7 worm cellular contexts compared by ENCODE assay signal in the genomic region with DNA sequence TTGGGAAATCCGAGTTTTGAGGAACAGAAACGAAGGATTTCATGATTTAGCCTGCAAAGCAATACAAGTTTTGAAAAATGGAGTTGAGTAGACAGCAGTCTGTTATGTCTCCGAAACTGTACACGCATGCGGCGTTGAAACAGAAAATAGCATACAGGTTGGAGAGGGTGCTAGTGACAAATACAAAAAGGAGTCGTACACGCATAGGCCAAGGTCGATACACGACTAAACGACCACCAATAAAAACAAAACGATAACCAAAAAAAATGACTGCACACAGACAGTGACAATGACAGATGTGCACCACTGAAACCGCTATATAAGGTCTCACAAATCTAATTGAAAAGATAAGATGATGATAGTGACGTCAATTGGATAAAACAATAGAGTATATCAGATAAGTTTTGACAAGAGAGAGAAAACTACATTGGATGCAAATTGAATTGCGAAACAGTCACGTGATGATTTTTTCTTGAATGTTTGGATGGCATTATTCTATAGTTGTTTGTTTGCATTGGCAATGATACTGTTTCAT.
A peak's percentile ranks its signal among the peaks of the same experiment; 100 is the strongest.
TF ChIP-seq lines count a peak whose summit lies in the region.

A gene (minus strand): TSS at position 51 of the 535 bp plus-strand sequence.

TF ChIP-seq in whole organism, L1 larva, 84 proteins besides CTCF, POLR2A, EP300 and RAD21 (continues in another document):
- TF ChIP-seq sup-37 (GFP tag; optimal IDR thresholded peaks at IDR 0.05; lab: Kevin White, UChicago) = no peak
- peak; percentile 65 for TF ChIP-seq grh-1 (GFP tag; IDR thresholded peaks at IDR 0.05; lab: Robert Waterston, UW)
- peak; percentile 1 for TF ChIP-seq skn-1 (tag; optimal IDR thresholded peaks at IDR 0.05; lab: Kevin White, UChicago)
- TF ChIP-seq lin-39 (tag; optimal IDR thresholded peaks at IDR 0.05; lab: Kevin White, UChicago) = no peak
- peak; percentile 1 for TF ChIP-seq vab-15 (tag; optimal IDR thresholded peaks at IDR 0.05; lab: Kevin White, UChicago)
- TF ChIP-seq xbp-1 (tag; optimal IDR thresholded peaks at IDR 0.05; lab: Kevin White, UChicago) = peak; percentile 52
- TF ChIP-seq lin-15B (tag; optimal IDR thresholded peaks at IDR 0.05; lab: Kevin White, UChicago) = no peak
- no peak for TF ChIP-seq aly-2 (tag; optimal IDR thresholded peaks at IDR 0.05; lab: Kevin White, UChicago)
- TF ChIP-seq nhr-11 (tag; optimal IDR thresholded peaks at IDR 0.05; lab: Kevin White, UChicago) = no peak
- no peak for TF ChIP-seq efl-1 (optimal IDR thresholded peaks at IDR 0.05; lab: Kevin White, UChicago)
- TF ChIP-seq efl-1 (GFP tag; optimal IDR thresholded peaks at IDR 0.05 in 1 of 2; lab: Kevin White, UChicago) = peak in 1 of 2 experiments; percentile 2
- no peak for TF ChIP-seq tbx-2 (tag; optimal IDR thresholded peaks at IDR 0.05; lab: Kevin White, UChicago)

TF ChIP-seq in whole organism, L2 larva, 48 proteins besides CTCF, POLR2A, EP300 and RAD21 (continues in another document):
- TF ChIP-seq crh-2 (tag; optimal IDR thresholded peaks at IDR 0.05; lab: Kevin White, UChicago) (peak; percentile 51), sma-3 (GFP tag; optimal IDR thresholded peaks at IDR 0.05; lab: Kevin White, UChicago) (peak; percentile 89), ztf-11 (tag; optimal IDR thresholded peaks at IDR 0.05; lab: Kevin White, UChicago) (no peak), sma-9 (GFP tag; optimal IDR thresholded peaks at IDR 0.05; lab: Kevin White, UChicago) (peak; percentile 86), sma-9 (tag; optimal IDR thresholded peaks at IDR 0.05; lab: Kevin White, UChicago) (no peak), Y55F3AM.14 (GFP tag; optimal IDR thresholded peaks at IDR 0.05; lab: Kevin White, UChicago) (peak; percentile 54), alr-1 (tag; optimal IDR thresholded peaks at IDR 0.05; lab: Kevin White, UChicago) (no peak), ztf-4 (tag; optimal IDR thresholded peaks at IDR 0.05; lab: Kevin White, UChicago) (peak; percentile 38), nhr-21 (tag; optimal IDR thresholded peaks at IDR 0.05; lab: Kevin White, UChicago) (peak; percentile 58), lsy-2 (tag; optimal IDR thresholded peaks at IDR 0.05; lab: Kevin White, UChicago) (no peak), fos-1 (tag; optimal IDR thresholded peaks at IDR 0.05; lab: Kevin White, UChicago) (peak; percentile 43), nhr-129 (tag; optimal IDR thresholded peaks at IDR 0.05; lab: Kevin White, UChicago) (peak; percentile 60)

TF ChIP-seq in whole organism, L3 larva, 47 proteins besides CTCF, POLR2A, EP300 and RAD21 (continues in another document):
- TF ChIP-seq ceh-9 (tag; optimal IDR thresholded peaks at IDR 0.05; lab: Kevin White, UChicago) = no peak
- TF ChIP-seq pha-4 (tag; optimal IDR thresholded peaks at IDR 0.05; lab: Kevin White, UChicago) = no peak
- TF ChIP-seq zag-1 (tag; optimal IDR thresholded peaks at IDR 0.05; lab: Kevin White, UChicago) = no peak
- peak; percentile 20 for TF ChIP-seq skn-1 (tag; optimal IDR thresholded peaks at IDR 0.05; lab: Kevin White, UChicago)
- no peak for TF ChIP-seq ztf-4 (tag; optimal IDR thresholded peaks at IDR 0.05; lab: Kevin White, UChicago)
- TF ChIP-seq sea-2 (GFP tag; optimal IDR thresholded peaks at IDR 0.05; lab: Kevin White, UChicago) = no peak
- TF ChIP-seq ztf-11 (tag; optimal IDR thresholded peaks at IDR 0.05; lab: Kevin White, UChicago) = no peak
- peak; percentile 64 for TF ChIP-seq nhr-43 (tag; optimal IDR thresholded peaks at IDR 0.05; lab: Kevin White, UChicago; ENCODE audit: poor library complexity, severe bottlenecking)
- TF ChIP-seq nhr-11 (tag; optimal IDR thresholded peaks at IDR 0.05; lab: Kevin White, UChicago) = no peak
- TF ChIP-seq nhr-76 (tag; optimal IDR thresholded peaks at IDR 0.05; lab: Kevin White, UChicago) = no peak
- no peak for TF ChIP-seq R02D3.7 (tag; optimal IDR thresholded peaks at IDR 0.05; lab: Kevin White, UChicago)
- TF ChIP-seq lin-39 (tag; optimal IDR thresholded peaks at IDR 0.05; lab: Kevin White, UChicago) = no peak
- TF ChIP-seq fkh-10 (GFP tag; optimal IDR thresholded peaks at IDR 0.05; lab: Kevin White, UChicago) = no peak

TF ChIP-seq in whole organism, L4 larva, 104 proteins besides CTCF, POLR2A, EP300 and RAD21 (continues in another document):
- TF ChIP-seq lin-15B (tag; optimal IDR thresholded peaks at IDR 0.05; lab: Kevin White, UChicago) (no peak), nhr-48 (tag; optimal IDR thresholded peaks at IDR 0.05; lab: Kevin White, UChicago) (peak; percentile 53), hlh-11 (tag; optimal IDR thresholded peaks at IDR 0.05; lab: Kevin White, UChicago) (peak; percentile 74), nhr-28 (tag; optimal IDR thresholded peaks at IDR 0.05; lab: Kevin White, UChicago) (peak; percentile 22), php-3 (GFP tag; IDR thresholded peaks at IDR 0.05; lab: Robert Waterston, UW) (peak; percentile 71; the same call in 1 of the 2 replicates), hlh-30 (tag; optimal IDR thresholded peaks at IDR 0.05; lab: Kevin White, UChicago; ENCODE audit: insufficient read depth) (peak; percentile 68), daf-16 (GFP tag; optimal IDR thresholded peaks at IDR 0.05; lab: Kevin White, UChicago) (no peak), daf-16 (tag; optimal IDR thresholded peaks at IDR 0.05; lab: Kevin White, UChicago) (peak; percentile 73), nhr-77 (tag; optimal IDR thresholded peaks at IDR 0.05; lab: Kevin White, UChicago) (peak; percentile 31), mdl-1 (tag; optimal IDR thresholded peaks at IDR 0.05; lab: Kevin White, UChicago) (peak in 1 of 2 experiments; percentile 57), dve-1 (tag; optimal IDR thresholded peaks at IDR 0.05; lab: Kevin White, UChicago; ENCODE audit: insufficient read depth) (peak; percentile 87), nhr-102 (tag; optimal IDR thresholded peaks at IDR 0.05; lab: Kevin White, UChicago) (peak; percentile 59)

TF ChIP-seq in whole organism, late embryonic, 69 proteins besides CTCF, POLR2A, EP300 and RAD21:
- TF ChIP-seq ceh-2 (tag; optimal IDR thresholded peaks at IDR 0.05; lab: Kevin White, UChicago) (no peak), hlh-13 (GFP tag; optimal IDR thresholded peaks at IDR 0.05; lab: Kevin White, UChicago) (no peak), elt-2 (tag; optimal IDR thresholded peaks at IDR 0.05; lab: Kevin White, UChicago) (peak; percentile 22), nfya-1 (tag; optimal IDR thresholded peaks at IDR 0.05; lab: Kevin White, UChicago) (no peak), hlh-30 (tag; optimal IDR thresholded peaks at IDR 0.05; lab: Kevin White, UChicago; ENCODE audit: insufficient read depth) (peak; percentile 61), ttx-3 (tag; optimal IDR thresholded peaks at IDR 0.05; lab: Kevin White, UChicago) (no peak), hlh-15 (tag; optimal IDR thresholded peaks at IDR 0.05; lab: Kevin White, UChicago) (no peak), ceh-18 (tag; optimal IDR thresholded peaks at IDR 0.05; lab: Kevin White, UChicago) (no peak)

TF ChIP-seq in whole organism, mixed stage, embryonic, 35 proteins besides CTCF, POLR2A, EP300 and RAD21 (continues in another document):
- no peak for TF ChIP-seq sptf-1 (tag; optimal IDR thresholded peaks at IDR 0.05; lab: Kevin White, UChicago)
- peak; percentile 69 for TF ChIP-seq elt-3 (tag; optimal IDR thresholded peaks at IDR 0.05; lab: Kevin White, UChicago)
- no peak for TF ChIP-seq mab-5 (tag; optimal IDR thresholded peaks at IDR 0.05; lab: Kevin White, UChicago)
- no peak for TF ChIP-seq lsy-2 (tag; optimal IDR thresholded peaks at IDR 0.05; lab: Kevin White, UChicago)
- no peak for TF ChIP-seq cnd-1 (tag; optimal IDR thresholded peaks at IDR 0.05; lab: Kevin White, UChicago)
- TF ChIP-seq sem-2 (GFP tag; optimal IDR thresholded peaks at IDR 0.05; lab: Kevin White, UChicago) = no peak
- no peak for TF ChIP-seq nhr-237 (tag; optimal IDR thresholded peaks at IDR 0.05; lab: Kevin White, UChicago)
- no peak for TF ChIP-seq nhr-12 (tag; optimal IDR thresholded peaks at IDR 0.05; lab: Kevin White, UChicago)
- no peak for TF ChIP-seq elt-1 (tag; optimal IDR thresholded peaks at IDR 0.05; lab: Kevin White, UChicago; ENCODE audit: borderline replicate concordance, insufficient read depth)
- no peak for TF ChIP-seq tbx-8 (GFP tag; optimal IDR thresholded peaks at IDR 0.05; lab: Kevin White, UChicago)
- no peak for TF ChIP-seq bed-3 (GFP tag; optimal IDR thresholded peaks at IDR 0.05; lab: Kevin White, UChicago)
- TF ChIP-seq blmp-1 (tag; optimal IDR thresholded peaks at IDR 0.05; lab: Kevin White, UChicago) = no peak
- TF ChIP-seq lin-13 (tag; optimal IDR thresholded peaks at IDR 0.05; lab: Kevin White, UChicago) = no peak
- peak; percentile 30 for TF ChIP-seq unc-62 (GFP tag; optimal IDR thresholded peaks at IDR 0.05; lab: Kevin White, UChicago)
- no peak for TF ChIP-seq ces-1 (GFP tag; optimal IDR thresholded peaks at IDR 0.05; lab: Kevin White, UChicago)
- TF ChIP-seq mep-1 (tag; optimal IDR thresholded peaks at IDR 0.05; lab: Kevin White, UChicago) = no peak
- TF ChIP-seq M03D4.4 (tag; optimal IDR thresholded peaks at IDR 0.05; lab: Kevin White, UChicago) = no peak
- no peak for TF ChIP-seq unc-39 (tag; optimal IDR thresholded peaks at IDR 0.05; lab: Kevin White, UChicago)

TF ChIP-seq in whole organism, young adult, 124 proteins besides CTCF, POLR2A, EP300 and RAD21 (continues in another document):
- TF ChIP-seq nhr-120 (GFP tag; IDR thresholded peaks at IDR 0.05; lab: Robert Waterston, UW) (no peak), madf-8 (GFP tag; conservative IDR thresholded peaks at IDR 0.05; lab: Robert Waterston, UW) (no peak), let-526 (GFP tag; IDR thresholded peaks at IDR 0.05; lab: Robert Waterston, UW) (no peak), zfh-2 (GFP tag; conservative IDR thresholded peaks at IDR 0.05; lab: Robert Waterston, UW) (no peak), atf-7 (tag; optimal IDR thresholded peaks at IDR 0.05; lab: Kevin White, UChicago) (peak; percentile 46), nhr-80 (tag; optimal IDR thresholded peaks at IDR 0.05; lab: Kevin White, UChicago) (peak; percentile 81), unc-62 (GFP tag; optimal IDR thresholded peaks at IDR 0.05; lab: Kevin White, UChicago) (peak; percentile 71), ceh-58 (GFP tag; IDR thresholded peaks at IDR 0.05; lab: Robert Waterston, UW) (no peak), F33H1.4 (GFP tag; IDR thresholded peaks at IDR 0.05; lab: Robert Waterston, UW) (no peak), F23B12.7 (tag; optimal IDR thresholded peaks at IDR 0.05; lab: Kevin White, UChicago; ENCODE audit: insufficient read depth) (no peak), ztf-28 (GFP tag; IDR thresholded peaks at IDR 0.05; lab: Robert Waterston, UW) (no peak), ztf-22 (GFP tag; optimal IDR thresholded peaks at IDR 0.05; lab: Kevin White, UChicago) (no peak), cebp-1 (GFP tag; IDR thresholded peaks at IDR 0.05; lab: Robert Waterston, UW) (peak; percentile 91), cebp-1 (tag; optimal IDR thresholded peaks at IDR 0.05; lab: Kevin White, UChicago) (peak; percentile 96), gei-17 (GFP tag; optimal IDR thresholded peaks at IDR 0.05; lab: Kevin White, UChicago) (peak; percentile 34), B0336.3 (GFP tag; IDR thresholded peaks at IDR 0.05; lab: Robert Waterston, UW) (0 out of 2 replicates have a peak, but pooled peaks have one; percentile 28), ceh-40 (GFP tag; IDR thresholded peaks at IDR 0.05; lab: Robert Waterston, UW) (no peak), ceh-27 (GFP tag; optimal IDR thresholded peaks at IDR 0.05; lab: Kevin White, UChicago) (no peak), ztf-25 (GFP tag; IDR thresholded peaks at IDR 0.05; lab: Robert Waterston, UW) (no peak)
